Fruit fly (Drosophila melanogaster): Measurements from ENCODE around the gene Ir94e.

dm6 chr3R:23455866-23456265, 50.6 kb downstream of the Ir94e start:
- TF ChIP-seq Hmx (GFP tag; optimal IDR thresholded peaks at IDR 0.05) (no peak), CG3407 (GFP tag; optimal IDR thresholded peaks at IDR 0.05) (no peak), org-1 (GFP tag; optimal IDR thresholded peaks at IDR 0.05) (no peak), Sry-β (GFP tag; optimal IDR thresholded peaks at IDR 0.05) (no peak), Rfx (GFP tag; IDR thresholded peaks at IDR 0.05) (no peak)

Data from whole organism, embryonic.